Fruit fly (Drosophila melanogaster): ENCODE measurements around the gene Cpr62Bb.

Cpr62Bb gene

dm6 chr3L:1880692-1881091, 45.7 kb upstream of the Cpr62Bb start (continued):
- no peak for TF ChIP-seq CG10565 (GFP tag; optimal IDR thresholded peaks at IDR 0.05)
- peak; percentile 51 for TF ChIP-seq CG17359 (tag; optimal IDR thresholded peaks at IDR 0.05)
- peak; percentile 60 for TF ChIP-seq row (GFP tag; IDR thresholded peaks at IDR 0.05)
- TF ChIP-seq CG9727 (GFP tag; optimal IDR thresholded peaks at IDR 0.05) = no peak
- TF ChIP-seq sens-2 (GFP tag; IDR thresholded peaks at IDR 0.05) = no peak
- TF ChIP-seq CG3847 (GFP tag; IDR thresholded peaks at IDR 0.05) = peak; percentile 39
- peak; percentile 23 for TF ChIP-seq Blimp-1 (GFP tag; optimal IDR thresholded peaks at IDR 0.05)
- no peak for TF ChIP-seq az2 (GFP tag; optimal IDR thresholded peaks at IDR 0.05)
- no peak for TF ChIP-seq CG12744 (GFP tag; optimal IDR thresholded peaks at IDR 0.05)
- TF ChIP-seq CG30403 (GFP tag; optimal IDR thresholded peaks at IDR 0.05) = no peak
- no peak for TF ChIP-seq CG14710 (tag; optimal IDR thresholded peaks at IDR 0.05)
- no peak for TF ChIP-seq HLHmδ (GFP tag; optimal IDR thresholded peaks at IDR 0.05)
- peak; percentile 54; the same call in 3 of the 4 replicates for TF ChIP-seq Gug (GFP tag; IDR thresholded peaks at IDR 0.05)
- TF ChIP-seq Atf3 (GFP tag; optimal IDR thresholded peaks at IDR 0.05) = no peak
- TF ChIP-seq rib (GFP tag; IDR thresholded peaks at IDR 0.05) = no peak
- TF ChIP-seq NC2β (GFP tag; optimal IDR thresholded peaks at IDR 0.05) = no peak
- peak; percentile 14; the same call in 1 of the 2 replicates for TF ChIP-seq E2f2 (GFP tag; IDR thresholded peaks at IDR 0.05)
- TF ChIP-seq Opbp (GFP tag; IDR thresholded peaks at IDR 0.05; ENCODE audit: partially characterized antibody) = no peak
- no peak for TF ChIP-seq peb (GFP tag; IDR thresholded peaks at IDR 0.05)
- TF ChIP-seq CG7271 (tag; optimal IDR thresholded peaks at IDR 0.05) = no peak
- TF ChIP-seq Ets97D (GFP tag; optimal IDR thresholded peaks at IDR 0.05) = no peak
- no peak for TF ChIP-seq gsb-n (tag; optimal IDR thresholded peaks at IDR 0.05)
- TF ChIP-seq klu (GFP tag; IDR thresholded peaks at IDR 0.05) = peak; percentile 44; the same call in 1 of the 2 replicates
- no peak for TF ChIP-seq da (GFP tag; optimal IDR thresholded peaks at IDR 0.05)
- TF ChIP-seq sna (GFP tag; IDR thresholded peaks at IDR 0.05; ENCODE audit: partially characterized antibody) = no peak
- 0 out of 2 replicates have a peak, but pooled peaks have one; percentile 3 for TF ChIP-seq aop (GFP tag; IDR thresholded peaks at IDR 0.05)
- TF ChIP-seq CG10274 (GFP tag; optimal IDR thresholded peaks at IDR 0.05) = no peak
- TF ChIP-seq hth (optimal IDR thresholded peaks at IDR 0.05) = no peak
- TF ChIP-seq CG12071 (GFP tag; optimal IDR thresholded peaks at IDR 0.05) = peak; percentile 46
- no peak for TF ChIP-seq CG6791 (GFP tag; IDR thresholded peaks at IDR 0.05; ENCODE audit: partially characterized antibody)
- no peak for TF ChIP-seq psq (GFP tag; optimal IDR thresholded peaks at IDR 0.05)
- TF ChIP-seq CG6254 (GFP tag; optimal IDR thresholded peaks at IDR 0.05) = no peak
- no peak for TF ChIP-seq z (GFP tag; IDR thresholded peaks at IDR 0.05)
- TF ChIP-seq CG14965 (GFP tag; optimal IDR thresholded peaks at IDR 0.05; ENCODE audit: borderline replicate concordance) = no peak
- TF ChIP-seq sima (GFP tag; optimal IDR thresholded peaks at IDR 0.05) = no peak
- TF ChIP-seq maf-S (GFP tag; optimal IDR thresholded peaks at IDR 0.05) = no peak
- no peak for TF ChIP-seq crp (GFP tag; optimal IDR thresholded peaks at IDR 0.05)
- TF ChIP-seq toy (GFP tag; IDR thresholded peaks at IDR 0.05) = peak; percentile 6; the same call in 1 of the 2 replicates
- no peak for TF ChIP-seq fru (optimal IDR thresholded peaks at IDR 0.05)
- peak; percentile 23 for TF ChIP-seq CG5245 (GFP tag; optimal IDR thresholded peaks at IDR 0.05)
- TF ChIP-seq Abd-B (GFP tag; optimal IDR thresholded peaks at IDR 0.05) = no peak
- TF ChIP-seq CG7839 (tag; optimal IDR thresholded peaks at IDR 0.05) = peak; percentile 41
- TF ChIP-seq Sry-δ (GFP tag; optimal IDR thresholded peaks at IDR 0.05) = no peak
- no peak for TF ChIP-seq pan (optimal IDR thresholded peaks at IDR 0.05)
- TF ChIP-seq pan (GFP tag; optimal IDR thresholded peaks at IDR 0.05 in 1 of 2, IDR thresholded peaks at IDR 0.05 in 1 of 2) = peak in 1 of 2 experiments; percentile 71
- TF ChIP-seq CG10654 (GFP tag; optimal IDR thresholded peaks at IDR 0.05) = no peak
- TF ChIP-seq lbe (GFP tag; optimal IDR thresholded peaks at IDR 0.05) = no peak
- no peak for TF ChIP-seq gsb (GFP tag; IDR thresholded peaks at IDR 0.05)
- no peak for TF ChIP-seq zen (tag; optimal IDR thresholded peaks at IDR 0.05)
- TF ChIP-seq CG6813 (GFP tag; optimal IDR thresholded peaks at IDR 0.05) = peak; percentile 19
- no peak for TF ChIP-seq CG2129 (GFP tag; IDR thresholded peaks at IDR 0.05; ENCODE audit: partially characterized antibody)
- no peak for TF ChIP-seq Stat92E (GFP tag; optimal IDR thresholded peaks at IDR 0.05)
